Worm (Caenorhabditis elegans): ENCODE results near the gene T26H5.10.

ce11 chrV:15395347-15395746 is 48.3 kb downstream of the T26H5.10 start, which contains the start of gene cyb-3:
- TF ChIP-seq ztf-11 (tag; optimal IDR thresholded peaks at IDR 0.05) (no peak), nhr-11 (tag; optimal IDR thresholded peaks at IDR 0.05) (no peak), fkh-10 (GFP tag; optimal IDR thresholded peaks at IDR 0.05) (no peak), elt-2 (tag; optimal IDR thresholded peaks at IDR 0.05) (no peak), ama-1 (optimal IDR thresholded peaks at IDR 0.05) (no peak), fos-1 (tag; optimal IDR thresholded peaks at IDR 0.05) (no peak)

All from whole organism, L1 larva.